Fruit fly (Drosophila melanogaster) whole organism, embryonic: Measurements from ENCODE around the gene FoxL1.
A peak's percentile ranks its signal among the peaks of the same experiment; 100 is the strongest.

Experiments used
- Abd-B ChIP-seq: fragments of 200-800 bp; sonication (Bioruptor generic); optimal IDR thresholded peaks from 2 replicates; lab custom pipeline; 2018; ENCODE audit warnings: missing biosample characterization, mild to moderate bottlenecking, missing genetic modification characterization, moderate library complexity
- Blimp-1 ChIP-seq: fragments of 200-800 bp; sonication (Bioruptor generic); optimal IDR thresholded peaks from 3 replicates; lab custom pipeline; 2018; ENCODE audit warnings: missing biosample characterization, missing genetic modification characterization, mild to moderate bottlenecking, moderate library complexity, missing genetic modification reagents
- CG10366 ChIP-seq: fragments of 200-800 bp; sonication (Bioruptor generic); IDR thresholded peaks from 2 replicates; pipeline ENCODE4 v1.3.6; 2022; ENCODE audit warnings: missing biosample characterization, missing genetic modification characterization
- CG11456 ChIP-seq: fragments of 200-800 bp; sonication (Bioruptor generic); IDR thresholded peaks from 3 replicates; pipeline ENCODE4 v1.3.6; 2022; ENCODE audit warnings: missing biosample characterization, missing genetic modification characterization
- CG12104 ChIP-seq: fragments of 200-800 bp; sonication (Bioruptor generic); optimal IDR thresholded peaks from 3 replicates; lab custom pipeline; 2016; ENCODE audit warnings: missing biosample characterization, missing genetic modification characterization
- CG15696 ChIP-seq: fragments of 200-800 bp; sonication (Bioruptor generic); optimal IDR thresholded peaks from 2 replicates; lab custom pipeline; 2019; ENCODE audit warnings: missing biosample characterization, mild to moderate bottlenecking, missing genetic modification characterization, moderate library complexity
- CG1603 ChIP-seq: fragments of 200-800 bp; sonication (Bioruptor generic); optimal IDR thresholded peaks from 2 replicates; lab custom pipeline; 2019; ENCODE audit warnings: missing biosample characterization, mild to moderate bottlenecking, missing genetic modification characterization, moderate library complexity
- CG17361 ChIP-seq: fragments of 200-800 bp; sonication (Bioruptor generic); IDR thresholded peaks from 3 replicates; pipeline ENCODE4 v1.3.6; 2022; ENCODE audit warnings: missing biosample characterization, missing genetic modification characterization
- CG18764 ChIP-seq: fragments of 200-800 bp; sonication (Bioruptor generic); optimal IDR thresholded peaks from 3 replicates; lab custom pipeline; 2016; ENCODE audit warnings: missing biosample characterization, missing genetic modification characterization
- CG2202 ChIP-seq: fragments of 200-800 bp; sonication (Bioruptor generic); optimal IDR thresholded peaks from 2 replicates; lab custom pipeline; 2018; ENCODE audit warnings: missing biosample characterization, mild to moderate bottlenecking, missing genetic modification characterization
- CG2889 ChIP-seq: fragments of 200-800 bp; sonication (Bioruptor generic); IDR thresholded peaks from 3 replicates; pipeline ENCODE4 v1.3.6; 2022; ENCODE audit warnings: missing biosample characterization, missing genetic modification characterization
- CG32532 ChIP-seq: fragments of 200-800 bp; sonication (Bioruptor generic); IDR thresholded peaks from 2 replicates; pipeline ENCODE4 v1.3.6; 2022; ENCODE audit warnings: missing biosample characterization, missing genetic modification characterization
- CG3726 ChIP-seq: fragments of 200-800 bp; sonication (Bioruptor generic); IDR thresholded peaks from 3 replicates; pipeline ENCODE4, ENCODE4 v1.3.6; 2022; ENCODE audit warnings: missing biosample characterization, missing genetic modification characterization
- CG6683 ChIP-seq: fragments of 200-800 bp; sonication (Bioruptor generic); optimal IDR thresholded peaks from 2 replicates; lab custom pipeline; 2017; ENCODE audit warnings: missing biosample characterization, mild to moderate bottlenecking, missing genetic modification characterization, missing genetic modification reagents
- Chrac-16 ChIP-seq: fragments of 200-800 bp; sonication (Bioruptor generic); optimal IDR thresholded peaks from 3 replicates; lab custom pipeline; 2016; ENCODE audit warnings: missing biosample characterization, missing genetic modification characterization
- CrebB ChIP-seq: fragments of 200-800 bp; sonication (Bioruptor generic); optimal IDR thresholded peaks from 3 replicates; lab custom pipeline; 2018; ENCODE audit warnings: missing biosample characterization, mild to moderate bottlenecking, missing genetic modification characterization
- Dll ChIP-seq: fragments of 200-800 bp; sonication (Bioruptor generic); IDR thresholded peaks from 4 replicates; pipeline ENCODE4 v1.3.6; 2022; ENCODE audit warnings: missing biosample characterization, missing genetic modification characterization; ENCODE audit not compliant: partially characterized antibody
- H2.0 ChIP-seq: fragments of 200-800 bp; sonication (Bioruptor generic); IDR thresholded peaks from 2 replicates; pipeline ENCODE4 v1.3.6; 2022; ENCODE audit warnings: missing biosample characterization, missing genetic modification characterization
- Hand ChIP-seq: fragments of 200-800 bp; sonication (Bioruptor generic); optimal IDR thresholded peaks from 2 replicates; lab custom pipeline; 2017; ENCODE audit warnings: mild to moderate bottlenecking, missing biosample characterization, missing genetic modification reagents, missing genetic modification characterization
- Poxn ChIP-seq: fragments of 200-800 bp; sonication (Bioruptor generic); IDR thresholded peaks from 2 replicates; pipeline ENCODE4 v1.3.6; 2022; ENCODE audit warnings: missing biosample characterization, missing genetic modification characterization
- Spps ChIP-seq: fragments of 200-800 bp; sonication (Bioruptor generic); optimal IDR thresholded peaks from 2 replicates; lab custom pipeline; 2018; ENCODE audit warnings: missing biosample characterization, mild to moderate bottlenecking, missing genetic modification characterization
- Sry-δ ChIP-seq: fragments of 200-800 bp; sonication (Bioruptor generic); optimal IDR thresholded peaks from 2 replicates; lab custom pipeline; 2016; ENCODE audit warnings: missing biosample characterization, missing genetic modification characterization
- Taf1 ChIP-seq: fragments of 200-800 bp; sonication (Bioruptor generic); IDR thresholded peaks from 2 replicates; pipeline ENCODE4 v1.3.6; 2022; ENCODE audit warnings: missing biosample characterization, missing genetic modification characterization
- ato ChIP-seq: fragments of 200-800 bp; sonication (Bioruptor generic); IDR thresholded peaks from 2 replicates; pipeline ENCODE4 v1.3.6; 2022; ENCODE audit warnings: missing biosample characterization, missing genetic modification characterization; ENCODE audit not compliant: partially characterized antibody
- bbx ChIP-seq: fragments of 200-800 bp; sonication (Bioruptor generic); IDR thresholded peaks from 2 replicates; pipeline ENCODE4 v1.3.6; 2022; ENCODE audit warnings: missing biosample characterization, missing genetic modification characterization; ENCODE audit not compliant: partially characterized antibody
- chm ChIP-seq: fragments of 200-800 bp; sonication (Bioruptor generic); IDR thresholded peaks from 2 replicates; pipeline ENCODE4 v1.3.6; 2022; ENCODE audit warnings: missing biosample characterization, missing genetic modification characterization
- dysf ChIP-seq: fragments of 200-800 bp; sonication (Bioruptor generic); IDR thresholded peaks from 3 replicates; pipeline ENCODE4 v1.3.6; 2022; ENCODE audit warnings: missing biosample characterization, missing genetic modification characterization
- esg ChIP-seq: fragments of 200-800 bp; sonication (Bioruptor generic); conservative IDR thresholded peaks from 2 replicates; pipeline ENCODE4 v1.3.6; 2022; ENCODE audit warnings: missing biosample characterization, missing genetic modification characterization
- gem ChIP-seq: fragments of 200-800 bp; sonication (Bioruptor generic); optimal IDR thresholded peaks from 2 replicates; lab custom pipeline; 2019; ENCODE audit warnings: missing biosample characterization, mild to moderate bottlenecking, missing genetic modification characterization, moderate library complexity
- gfzf ChIP-seq: fragments of 200-800 bp; sonication (Bioruptor generic); optimal IDR thresholded peaks from 2 replicates; lab custom pipeline; 2016; ENCODE audit warnings: missing biosample characterization, mild to moderate bottlenecking, missing genetic modification characterization, moderate library complexity
- hb ChIP-seq: fragments of 200-800 bp; sonication (Bioruptor generic); IDR thresholded peaks from 3 replicates; pipeline ENCODE4 v1.3.6; 2022; ENCODE audit warnings: missing biosample characterization, missing genetic modification characterization; ENCODE audit not compliant: partially characterized antibody
- insv ChIP-seq, 2 experiments: fragments of 200-800 bp; sonication (Bioruptor generic); optimal IDR thresholded peaks; 3 replicates each; lab custom pipeline; 2016 to 2018; ENCODE audit warnings: missing biosample characterization in 2 of 2, missing genetic modification characterization in 2 of 2
- jing ChIP-seq: fragments of 200-800 bp; sonication (Bioruptor generic); optimal IDR thresholded peaks from 2 replicates; lab custom pipeline; 2018; ENCODE audit warnings: missing biosample characterization, mild to moderate bottlenecking, missing genetic modification characterization
- jumu ChIP-seq: fragments of 200-800 bp; sonication (Bioruptor generic); optimal IDR thresholded peaks from 3 replicates; lab custom pipeline; 2016; ENCODE audit warnings: missing biosample characterization, missing genetic modification characterization
- klu ChIP-seq: fragments of 200-800 bp; sonication (Bioruptor generic); IDR thresholded peaks from 2 replicates; pipeline ENCODE4 v1.3.6; 2022; ENCODE audit warnings: missing biosample characterization, missing genetic modification characterization
- lola ChIP-seq, 3 experiments: fragments of >200 bp in 2 of 3; fragments of 200-800 bp in 1 of 3; sonication (Bioruptor generic) in 1 of 3; optimal IDR thresholded peaks; 2 replicates each; lab custom pipeline; 2017 to 2019; ENCODE audit warnings: missing biosample characterization in 3 of 3, missing genetic modification characterization in 3 of 3, mild to moderate bottlenecking in 1 of 3, moderate library complexity in 1 of 3
- peb ChIP-seq: fragments of 200-800 bp; sonication (Bioruptor generic); IDR thresholded peaks from 2 replicates; pipeline ENCODE4 v1.3.6; 2022; ENCODE audit warnings: missing biosample characterization, missing genetic modification characterization
- stwl ChIP-seq: fragments of 200-800 bp; sonication (Bioruptor generic); optimal IDR thresholded peaks from 3 replicates; lab custom pipeline; 2018; ENCODE audit warnings: missing biosample characterization, mild to moderate bottlenecking, missing genetic modification characterization, moderate library complexity
- tap ChIP-seq: fragments of 200-800 bp; optimal IDR thresholded peaks from 3 replicates; lab custom pipeline; 2019; ENCODE audit warnings: missing biosample characterization, mild to moderate bottlenecking, missing genetic modification characterization, moderate library complexity

The FoxL1 gene

dm6 chr3L:4025738-4026505, 7.2 kb downstream of the FoxL1 start, which contains the start of gene CG11594 (continued):
- TF ChIP-seq hb (no peak), Chrac-16 (no peak), chm (GFP tag; lab: Robert Waterston, UW) (no peak), Abd-B (GFP tag; lab: Kevin White, UChicago) (no peak), Spps (no peak), CG3726 (GFP tag; lab: Robert Waterston, UW) (no peak), Dll (GFP tag; lab: Robert Waterston, UW) (no peak), lola (GFP tag; optimal IDR thresholded peaks at IDR 0.05; lab: Kevin White, UChicago) (no peak), esg (GFP tag; lab: Robert Waterston, UW) (no peak), tap (tag; lab: Kevin White, UChicago) (no peak), CG32532 (GFP tag; lab: Robert Waterston, UW) (peak; percentile 33; the same call in 1 of the 2 replicates), gfzf (no peak), CG11456 (no peak), jing (GFP tag; lab: Kevin White, UChicago) (no peak), CG2202 (no peak), ato (GFP tag; lab: Robert Waterston, UW) (no peak), Taf1 (GFP tag; lab: Robert Waterston, UW) (no peak), CG6683 (GFP tag; lab: Kevin White, UChicago) (no peak), CG15696 (no peak), Blimp-1 (GFP tag; lab: Kevin White, UChicago) (no peak), CG12104 (GFP tag; lab: Kevin White, UChicago) (no peak), dysf (peak; percentile 29; the same call in 1 of the 3 replicates), H2.0 (GFP tag; lab: Robert Waterston, UW) (no peak)
- TF ChIP-seq, all 482 proteins: peak for 77

dm6 chr3L:4026506-4026868, 7.8 kb downstream of the FoxL1 start, which contains the start of gene Gr64a:
TSS of gene Gr64a (plus strand) at chr3L:4026769.
- TF ChIP-seq CG2889 (GFP tag; lab: Robert Waterston, UW) = no peak
- no peak for TF ChIP-seq klu
- TF ChIP-seq CG17361 (GFP tag; lab: Robert Waterston, UW) = no peak
- no peak for TF ChIP-seq Poxn (GFP tag; lab: Robert Waterston, UW)
- no peak for TF ChIP-seq stwl (tag; lab: Kevin White, UChicago)
- no peak for TF ChIP-seq CG10366 (GFP tag; lab: Robert Waterston, UW)
- no peak for TF ChIP-seq insv (GFP tag; optimal IDR thresholded peaks at IDR 0.05; lab: Kevin White, UChicago)
- TF ChIP-seq peb (GFP tag; lab: Robert Waterston, UW) = no peak
- TF ChIP-seq Sry-δ (GFP tag; lab: Kevin White, UChicago) = no peak
- TF ChIP-seq bbx = no peak
- no peak for TF ChIP-seq CrebB (tag; lab: Kevin White, UChicago)
- TF ChIP-seq CG18764 (GFP tag; lab: Kevin White, UChicago) = no peak
- no peak for TF ChIP-seq gem (tag; lab: Kevin White, UChicago)
- TF ChIP-seq Hand (GFP tag; lab: Kevin White, UChicago) = no peak
- no peak for TF ChIP-seq CG1603 (tag; lab: Kevin White, UChicago)
- no peak for TF ChIP-seq jumu
